Fruit fly (Drosophila melanogaster): Measurements from ENCODE around the gene CG15571.

dm6 chrX:4173381-4173780, 43.8 kb downstream of the CG15571 start:
- no peak for TF ChIP-seq Hr96 (GFP tag; optimal IDR thresholded peaks at IDR 0.05)
- TF ChIP-seq CG14711 (tag; optimal IDR thresholded peaks at IDR 0.05): no peak
- no peak for TF ChIP-seq CG12768 (GFP tag; optimal IDR thresholded peaks at IDR 0.05)
- TF ChIP-seq cnc (optimal IDR thresholded peaks at IDR 0.05): no peak
